Fruit fly (Drosophila melanogaster) whole organism, prepupa: ENCODE data around the gene Tollo.
A peak's percentile ranks its signal among the peaks of the same experiment; 100 is the strongest.

ENCODE experiments used
- CG10669 ChIP-seq: fragments of 200-800 bp; sonication (Bioruptor generic); optimal IDR thresholded peaks from 3 replicates; lab custom pipeline; 2018; ENCODE audit warnings: missing biosample characterization, mild to moderate bottlenecking, missing genetic modification characterization, moderate library complexity
- CG11902 ChIP-seq: fragments of 200-800 bp; sonication (Bioruptor generic); optimal IDR thresholded peaks from 3 replicates; lab custom pipeline; 2016; ENCODE audit warnings: missing biosample characterization, missing genetic modification characterization
- CG15336 ChIP-seq: fragments of 200-800 bp; sonication (Bioruptor generic); IDR thresholded peaks from 2 replicates; pipeline ENCODE4 v1.3.6; 2022; ENCODE audit warnings: missing biosample characterization, missing genetic modification characterization
- CG16779 ChIP-seq: fragments of 200-800 bp; sonication (Bioruptor generic); optimal IDR thresholded peaks from 3 replicates; lab custom pipeline; 2017; ENCODE audit warnings: missing biosample characterization, mild to moderate bottlenecking, missing genetic modification characterization
- CG3032 ChIP-seq: fragments of 200-800 bp; optimal IDR thresholded peaks from 2 replicates; lab custom pipeline; 2019; ENCODE audit warnings: missing biosample characterization, mild to moderate bottlenecking, missing genetic modification characterization, moderate library complexity
- CG31627 ChIP-seq: fragments of 200-800 bp; sonication (Bioruptor generic); optimal IDR thresholded peaks from 3 replicates; lab custom pipeline; 2016; ENCODE audit warnings: missing biosample characterization, missing genetic modification characterization
- CG32006 ChIP-seq: fragments of 200-800 bp; sonication (Bioruptor generic); optimal IDR thresholded peaks from 3 replicates; lab custom pipeline; 2017; ENCODE audit warnings: missing biosample characterization, mild to moderate bottlenecking, missing genetic modification characterization
- CG34406 ChIP-seq: fragments of 200-800 bp; sonication (Bioruptor generic); optimal IDR thresholded peaks from 3 replicates; lab custom pipeline; 2016; ENCODE audit warnings: missing biosample characterization, missing genetic modification characterization
- CG3919 ChIP-seq: fragments of 200-800 bp; sonication (Bioruptor generic); optimal IDR thresholded peaks from 3 replicates; lab custom pipeline; 2016; ENCODE audit warnings: missing biosample characterization, missing genetic modification characterization
- CG6163 ChIP-seq: fragments of 200-800 bp; sonication (Bioruptor generic); IDR thresholded peaks from 3 replicates; pipeline ENCODE4 v1.3.6; 2022; ENCODE audit warnings: missing biosample characterization, missing genetic modification characterization
- CG6276 ChIP-seq: fragments of 200-800 bp; sonication (Bioruptor generic); optimal IDR thresholded peaks from 2 replicates; lab custom pipeline; 2017; ENCODE audit warnings: missing biosample characterization, mild to moderate bottlenecking, missing genetic modification characterization
- CG6792 ChIP-seq: fragments of 200-800 bp; sonication (Bioruptor generic); optimal IDR thresholded peaks from 3 replicates; lab custom pipeline; 2016; ENCODE audit warnings: missing biosample characterization, missing genetic modification characterization
- CG6808 ChIP-seq: fragments of 200-800 bp; sonication (Bioruptor generic); optimal IDR thresholded peaks from 3 replicates; lab custom pipeline; 2017; ENCODE audit warnings: missing biosample characterization, missing genetic modification characterization, mild to moderate bottlenecking, moderate library complexity, missing genetic modification reagents
- CG7368 ChIP-seq: fragments of 200-800 bp; sonication (Bioruptor generic); optimal IDR thresholded peaks from 3 replicates; lab custom pipeline; 2016; ENCODE audit warnings: missing biosample characterization, missing genetic modification characterization
- CG8119 ChIP-seq: fragments of 200-800 bp; sonication (Bioruptor generic); IDR thresholded peaks from 3 replicates; pipeline ENCODE4 v1.3.6; 2022; ENCODE audit warnings: missing biosample characterization, missing genetic modification characterization
- CG8632 ChIP-seq: fragments of 200-800 bp; sonication (Bioruptor generic); optimal IDR thresholded peaks from 3 replicates; lab custom pipeline; 2016; ENCODE audit warnings: missing biosample characterization, missing genetic modification characterization
- Eip78C ChIP-seq: fragments of 200-800 bp; sonication (Bioruptor generic); peaks from one replicate; lab custom pipeline; 2016; ENCODE audit warnings: missing biosample characterization, missing genetic modification characterization
- Ets21C ChIP-seq: fragments of 200-800 bp; sonication (Bioruptor generic); optimal IDR thresholded peaks from 3 replicates; lab custom pipeline; 2016; ENCODE audit warnings: missing biosample characterization, missing genetic modification characterization
- Gug ChIP-seq: fragments of 200-800 bp; sonication (Bioruptor generic); IDR thresholded peaks from 2 replicates; pipeline ENCODE4 v1.3.6; 2022; ENCODE audit warnings: missing biosample characterization, missing genetic modification characterization
- Hr38 ChIP-seq: sonication (Bioruptor generic); optimal IDR thresholded peaks from 2 replicates; lab custom pipeline; 2016; ENCODE audit warnings: missing biosample characterization, missing genetic modification characterization
- Hr39 ChIP-seq: fragments of 200-800 bp; sonication (Bioruptor generic); optimal IDR thresholded peaks from 2 replicates; lab custom pipeline; 2016; ENCODE audit warnings: missing biosample characterization, missing genetic modification characterization
- Hr4 ChIP-seq: fragments of 200-800 bp; sonication (Bioruptor generic); optimal IDR thresholded peaks from 3 replicates; lab custom pipeline; 2016; ENCODE audit warnings: missing biosample characterization, missing genetic modification characterization
- Met ChIP-seq: fragments of 200-800 bp; sonication (Bioruptor generic); optimal IDR thresholded peaks from 3 replicates; lab custom pipeline; 2016; ENCODE audit warnings: missing biosample characterization, missing genetic modification characterization
- OdsH ChIP-seq: fragments of 200-800 bp; sonication (Bioruptor generic); optimal IDR thresholded peaks from 3 replicates; lab custom pipeline; 2016; ENCODE audit warnings: missing biosample characterization, missing genetic modification characterization
- Smox ChIP-seq: fragments of 200-800 bp; sonication (Bioruptor generic); optimal IDR thresholded peaks from 3 replicates; lab custom pipeline; 2016; ENCODE audit warnings: missing biosample characterization, missing genetic modification characterization
- Sox15 ChIP-seq: fragments of 200-800 bp; sonication (Bioruptor generic); optimal IDR thresholded peaks from 3 replicates; lab custom pipeline; 2016; ENCODE audit warnings: missing biosample characterization, missing genetic modification characterization
- achi ChIP-seq: fragments of 200-800 bp; sonication (Bioruptor generic); optimal IDR thresholded peaks from 3 replicates; lab custom pipeline; 2016; ENCODE audit warnings: missing biosample characterization, missing genetic modification characterization
- dac ChIP-seq: fragments of 200-800 bp; sonication (Bioruptor generic); optimal IDR thresholded peaks from 2 replicates; lab custom pipeline; 2017; ENCODE audit warnings: missing biosample characterization, mild to moderate bottlenecking, missing genetic modification characterization
- dsx ChIP-seq: fragments of 200-800 bp; optimal IDR thresholded peaks from 3 replicates; lab custom pipeline; 2019; ENCODE audit warnings: missing biosample characterization, mild to moderate bottlenecking, missing genetic modification characterization, moderate library complexity; ENCODE audit not compliant: poor library complexity, severe bottlenecking
- eg ChIP-seq: fragments of 200-800 bp; sonication (Bioruptor generic); IDR thresholded peaks from 3 replicates; pipeline ENCODE4 v1.3.6; 2022; ENCODE audit warnings: missing biosample characterization, missing genetic modification characterization
- esn ChIP-seq: fragments of 200-800 bp; sonication (Bioruptor generic); optimal IDR thresholded peaks from 2 replicates; lab custom pipeline; 2016; ENCODE audit warnings: missing biosample characterization, mild to moderate bottlenecking, missing genetic modification characterization, moderate library complexity
- fd59A ChIP-seq: fragments of 200-800 bp; sonication (Bioruptor generic); optimal IDR thresholded peaks from 2 replicates; lab custom pipeline; 2017; ENCODE audit warnings: missing biosample characterization, mild to moderate bottlenecking, missing genetic modification characterization, missing genetic modification reagents
- lz ChIP-seq: fragments of 200-800 bp; sonication (Bioruptor generic); optimal IDR thresholded peaks from 3 replicates; lab custom pipeline; 2016; ENCODE audit warnings: missing biosample characterization, missing genetic modification characterization
- salr ChIP-seq, 2 experiments: fragments of 200-800 bp; sonication (Bioruptor generic); optimal IDR thresholded peaks; 3 replicates each; lab custom pipeline; 2016 to 2018; ENCODE audit warnings: missing biosample characterization in 2 of 2, missing genetic modification characterization in 2 of 2, mild to moderate bottlenecking in 1 of 2
- spab ChIP-seq: fragments of 200-800 bp; sonication (Bioruptor generic); optimal IDR thresholded peaks from 2 replicates; lab custom pipeline; 2017; ENCODE audit warnings: missing biosample characterization, mild to moderate bottlenecking, missing genetic modification characterization, missing genetic modification reagents
- svp ChIP-seq: fragments of 200-800 bp; sonication (Bioruptor generic); peaks from one replicate; lab custom pipeline; 2016; ENCODE audit warnings: missing biosample characterization, missing genetic modification characterization
- topi ChIP-seq: fragments of 200-800 bp; sonication (Bioruptor generic); optimal IDR thresholded peaks from 3 replicates; lab custom pipeline; 2016; ENCODE audit warnings: missing biosample characterization, missing genetic modification characterization

Gene Tollo

DNA sequence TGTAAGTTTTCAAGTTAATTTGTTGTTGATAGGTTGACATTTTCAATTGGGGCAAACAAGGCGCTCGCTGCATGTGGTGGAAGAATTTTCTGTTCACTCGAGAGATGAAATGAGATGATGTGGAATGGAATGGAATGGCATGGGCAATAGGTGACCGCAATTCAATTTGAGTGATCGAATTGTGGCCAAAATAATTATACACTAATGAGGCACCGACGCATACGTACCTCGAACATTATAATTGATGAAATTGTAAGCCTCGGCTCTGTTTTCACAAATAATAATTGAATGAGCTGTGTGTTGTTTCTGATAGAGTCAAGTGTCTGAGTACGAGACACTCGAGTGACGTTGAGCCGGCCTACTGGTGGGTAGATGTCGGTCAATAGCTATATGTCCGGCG lies 37.4 kb upstream of the Tollo start:
- TF ChIP-seq lz = no peak
- no peak for TF ChIP-seq CG34406 (GFP tag; lab: Kevin White, UChicago)

DNA sequence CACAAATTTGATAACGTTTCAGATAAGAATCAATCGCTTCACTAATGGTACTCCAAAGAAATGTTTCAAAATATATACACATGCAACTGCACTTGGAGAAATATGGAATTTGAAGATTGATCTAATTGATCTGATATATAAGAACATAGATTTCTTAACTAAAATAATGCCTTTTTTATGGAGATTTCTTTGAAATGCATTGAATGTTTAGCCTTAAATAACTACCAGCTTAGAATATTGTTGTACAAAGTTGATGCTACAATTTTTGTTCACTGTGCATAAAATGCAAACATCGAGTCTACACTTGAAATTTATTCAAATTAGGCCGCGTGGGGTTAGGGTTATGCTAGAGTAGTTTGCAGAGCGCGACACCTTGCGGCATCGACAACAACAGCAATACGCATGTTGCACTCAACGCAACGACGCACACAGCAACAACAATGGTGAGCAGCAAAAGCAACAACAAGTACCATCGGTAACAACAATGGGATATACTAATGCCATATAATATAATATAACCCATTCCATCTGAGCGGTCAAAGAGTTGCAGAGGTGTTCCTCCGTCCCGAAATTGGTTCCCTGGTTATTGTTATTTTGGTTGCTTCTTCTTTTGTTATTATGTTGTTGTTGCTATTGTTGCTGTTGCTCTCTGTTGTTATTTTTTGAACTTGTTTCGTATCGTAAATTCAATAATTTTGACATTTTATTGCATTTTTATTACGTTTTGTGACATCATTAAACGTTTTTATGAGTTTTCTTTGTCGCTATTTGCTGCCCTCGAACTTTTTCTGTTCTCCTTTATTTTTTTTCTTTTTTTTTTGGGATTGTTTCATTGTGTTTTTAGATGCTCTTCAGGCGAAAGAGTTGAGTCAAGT lies 36.0 kb upstream of the Tollo start:
- TF ChIP-seq CG3032 (tag; lab: Kevin White, UChicago) (no peak), CG6276 (no peak), Eip78C (GFP tag; lab: Kevin White, UChicago) (peak; percentile 30), CG16779 (tag; lab: Kevin White, UChicago) (no peak), CG8632 (GFP tag; lab: Kevin White, UChicago) (no peak), Met (GFP tag; lab: Kevin White, UChicago) (peak; percentile 1), CG6792 (no peak)

DNA sequence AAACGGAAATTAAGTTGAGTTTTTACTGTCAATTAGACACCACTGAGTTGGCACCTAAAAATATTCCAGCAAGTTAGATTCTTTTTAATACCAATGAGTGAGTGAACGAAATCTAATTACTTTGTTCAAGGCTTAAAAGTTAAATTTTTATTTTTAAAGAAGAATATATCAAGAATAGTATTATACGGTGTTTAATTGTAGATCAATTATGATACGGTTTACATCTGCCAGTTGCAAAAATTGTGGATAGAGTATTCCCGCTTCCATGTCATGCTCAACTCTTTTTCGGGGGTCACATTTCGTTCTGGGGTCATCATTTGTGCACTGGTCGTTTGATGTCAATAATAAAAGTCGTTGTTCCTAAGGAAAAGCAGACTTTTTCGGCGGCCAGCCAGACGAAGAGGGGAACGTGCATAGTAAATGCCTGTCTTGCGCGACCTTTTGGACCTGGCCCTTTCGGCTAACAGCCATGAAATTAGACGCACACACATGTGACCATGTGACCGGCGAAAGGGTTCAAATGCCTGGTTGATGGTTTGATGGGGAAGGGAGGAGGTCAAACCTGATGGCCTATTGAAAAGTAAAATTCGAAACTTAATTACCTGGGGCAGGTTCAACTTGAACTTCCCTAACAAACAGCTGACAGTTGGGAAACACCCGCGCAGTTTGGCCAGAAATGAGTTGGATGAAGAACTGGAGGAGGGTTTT lies 35.0 kb upstream of the Tollo start:
- peak; percentile 1 for TF ChIP-seq Eip78C (GFP tag; lab: Kevin White, UChicago)
- no peak for TF ChIP-seq esn (GFP tag; lab: Kevin White, UChicago)
- TF ChIP-seq svp (GFP tag; lab: Kevin White, UChicago) = peak; percentile 56
- TF ChIP-seq, all 60 proteins: peak for 2

DNA sequence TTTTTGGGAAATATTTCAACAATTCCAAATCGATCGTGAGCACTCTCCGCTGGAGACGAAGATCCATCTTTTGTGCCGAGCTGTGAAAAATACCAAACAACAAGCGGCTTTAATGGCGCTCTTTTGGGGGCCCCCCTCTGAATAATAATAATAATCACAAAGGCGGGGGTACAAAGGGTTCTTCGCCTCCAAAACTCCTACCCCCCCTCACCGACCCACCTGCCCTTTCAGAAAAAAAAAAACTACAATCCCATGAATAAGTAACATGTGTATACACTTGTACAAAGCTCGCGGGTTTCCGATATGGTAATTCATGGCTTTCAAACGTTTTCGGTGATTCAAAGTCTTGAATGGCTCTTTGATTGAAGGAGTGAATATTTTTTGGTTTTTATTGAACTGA lies 34.1 kb upstream of the Tollo start:
- TF ChIP-seq Sox15 (GFP tag; lab: Kevin White, UChicago) (no peak), fd59A (GFP tag; lab: Kevin White, UChicago) (no peak), achi (GFP tag; lab: Kevin White, UChicago) (no peak), Hr4 (GFP tag; lab: Kevin White, UChicago) (no peak), CG3919 (GFP tag; lab: Kevin White, UChicago) (no peak), topi (GFP tag; lab: Kevin White, UChicago) (no peak), CG34406 (GFP tag; lab: Kevin White, UChicago) (no peak), esn (GFP tag; lab: Kevin White, UChicago) (no peak), salr (GFP tag; optimal IDR thresholded peaks at IDR 0.05; lab: Kevin White, UChicago) (no peak), CG7368 (GFP tag; lab: Kevin White, UChicago) (no peak), CG8119 (no peak), Eip78C (GFP tag; lab: Kevin White, UChicago) (no peak), Ets21C (GFP tag; lab: Kevin White, UChicago) (no peak), dac (GFP tag; lab: Kevin White, UChicago) (no peak), CG16779 (tag; lab: Kevin White, UChicago) (no peak), Gug (GFP tag; lab: Robert Waterston, UW) (no peak), Hr39 (GFP tag; lab: Kevin White, UChicago) (no peak)

DNA sequence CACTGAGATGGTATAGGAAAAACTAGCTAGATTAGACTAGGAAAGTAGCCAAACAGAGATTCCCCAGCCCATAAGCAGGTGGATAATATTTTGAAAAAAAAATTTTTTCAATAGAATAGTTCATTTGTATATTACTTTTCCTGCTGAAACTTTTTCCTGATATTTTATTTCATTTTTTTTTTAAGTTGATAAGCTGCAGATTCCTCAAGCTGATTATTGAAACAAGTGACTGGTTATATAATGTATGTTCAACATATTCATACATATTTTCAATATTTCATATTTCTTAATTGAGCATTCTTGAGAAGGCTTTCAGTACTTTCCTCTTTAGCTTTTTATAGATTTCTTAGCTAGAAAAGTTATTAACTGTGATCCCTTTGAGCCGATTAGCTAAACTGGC lies 32.3 kb upstream of the Tollo start:
- TF ChIP-seq CG11902 (no peak), CG32006 (GFP tag; lab: Kevin White, UChicago) (no peak), Eip78C (GFP tag; lab: Kevin White, UChicago) (peak; percentile 54), svp (GFP tag; lab: Kevin White, UChicago) (peak; percentile 11)

DNA sequence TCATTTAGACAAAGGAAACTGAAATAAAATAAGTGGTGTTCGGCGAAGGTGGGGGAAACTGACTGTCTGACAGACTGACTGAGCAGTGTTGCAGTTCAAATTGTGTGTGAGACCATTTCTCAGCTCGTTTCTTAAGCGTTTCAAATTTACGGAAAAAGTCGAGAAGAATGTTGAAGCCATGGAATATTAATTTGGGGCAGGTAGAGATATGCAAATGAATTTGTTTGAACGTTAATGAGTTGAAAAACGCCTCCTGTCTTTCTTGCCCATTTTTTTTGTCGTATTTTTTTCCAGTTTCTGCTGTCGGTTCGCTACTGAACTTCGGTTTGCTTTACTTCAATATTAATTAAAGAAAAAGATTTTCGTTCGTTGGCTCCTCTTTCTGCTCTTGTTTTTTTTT lies 31.8 kb upstream of the Tollo start:
- TF ChIP-seq CG6163 (GFP tag; lab: Robert Waterston, UW) (no peak), Met (GFP tag; lab: Kevin White, UChicago) (no peak), CG3032 (tag; lab: Kevin White, UChicago) (no peak), CG15336 (no peak), CG8632 (GFP tag; lab: Kevin White, UChicago) (no peak), eg (GFP tag; lab: Robert Waterston, UW) (no peak), spab (no peak), topi (GFP tag; lab: Kevin White, UChicago) (no peak), dsx (GFP tag; lab: Kevin White, UChicago) (no peak), CG6808 (GFP tag; lab: Kevin White, UChicago) (no peak), OdsH (GFP tag; lab: Kevin White, UChicago) (no peak), Smox (GFP tag; lab: Kevin White, UChicago) (no peak), CG34406 (GFP tag; lab: Kevin White, UChicago) (no peak), CG10669 (GFP tag; lab: Kevin White, UChicago) (no peak), svp (GFP tag; lab: Kevin White, UChicago) (no peak), Hr38 (GFP tag; lab: Kevin White, UChicago) (no peak), Gug (GFP tag; lab: Robert Waterston, UW) (no peak), dac (GFP tag; lab: Kevin White, UChicago) (no peak), CG7368 (GFP tag; lab: Kevin White, UChicago) (no peak), CG31627 (GFP tag; lab: Kevin White, UChicago) (no peak)
